Worm (Caenorhabditis elegans) whole organism, L1 larva: Measurements from ENCODE around the gene T02E9.6.

Experiments used
- C16A3.4 ChIP-seq: fragments of 150-350 bp; optimal IDR thresholded peaks from 2 replicates; lab custom pipeline; 2014; ENCODE audit warnings: missing biosample characterization, missing genetic modification characterization
- C34B4.2 ChIP-seq: sonication (generic microtip); optimal IDR thresholded peaks from 2 replicates; lab custom pipeline; 2017; ENCODE audit warnings: mild to moderate bottlenecking, missing genetic modification characterization, missing compliant biosample characterization
- alr-1 ChIP-seq: fragments of 200-800 bp; sonication (Bioruptor generic); optimal IDR thresholded peaks from 2 replicates; lab custom pipeline; 2018; ENCODE audit warnings: borderline replicate concordance, mild to moderate bottlenecking, missing genetic modification characterization, missing compliant biosample characterization
- ceh-63 ChIP-seq: fragments of 200-800 bp; sonication (Bioruptor generic); optimal IDR thresholded peaks from 2 replicates; lab custom pipeline; 2018; ENCODE audit warnings: mild to moderate bottlenecking, missing genetic modification characterization, missing compliant biosample characterization
- ceh-82 ChIP-seq, 3 experiments: fragments of 150-350 bp in 1 of 3; sonication (generic microtip) in 2 of 3; optimal IDR thresholded peaks; 2 replicates each; lab custom pipeline; 2014 to 2017; ENCODE audit warnings: missing biosample characterization in 3 of 3, missing genetic modification characterization in 3 of 3
- ceh-88 ChIP-seq: fragments of 200-800 bp; sonication (Bioruptor generic); IDR thresholded peaks from 2 replicates; pipeline ENCODE4 v1.3.6; 2022; ENCODE audit warnings: missing genetic modification characterization, missing compliant biosample characterization
- ces-1 ChIP-seq: fragments of 150-350 bp; optimal IDR thresholded peaks from 2 replicates; lab custom pipeline; 2014; ENCODE audit warnings: missing biosample characterization, missing genetic modification reagents, missing genetic modification characterization
- efl-1 ChIP-seq, 4 experiments: fragments of 150-350 bp; optimal IDR thresholded peaks in 3 of 4; peaks in 1 of 4; 1 replicate in 1 of 4; 2 replicates in 3 of 4; lab custom pipeline; 2014; ENCODE audit warnings: missing biosample characterization in 2 of 4, missing genetic modification characterization in 2 of 4, missing genetic modification reagents in 2 of 4
- elt-3 ChIP-seq, 6 experiments: fragments of 150-350 bp in 1 of 6; sonication (generic microtip); optimal IDR thresholded peaks; 2 replicates each; lab custom pipeline; 2017 to 2018; ENCODE audit warnings: missing biosample characterization in 6 of 6, missing genetic modification characterization in 6 of 6, inconsistent platforms in 1 of 6
- fkh-10 ChIP-seq: sonication (generic microtip); optimal IDR thresholded peaks from 2 replicates; lab custom pipeline; 2017; ENCODE audit warnings: missing biosample characterization, missing genetic modification reagents, missing genetic modification characterization
- hpl-2 ChIP-seq: fragments of 150-350 bp; optimal IDR thresholded peaks from 2 replicates; lab custom pipeline; 2014; ENCODE audit warnings: missing biosample characterization, missing genetic modification reagents, missing genetic modification characterization
- jun-1 ChIP-seq: fragments of 150-350 bp; optimal IDR thresholded peaks from 2 replicates; lab custom pipeline; 2014; ENCODE audit warnings: missing biosample characterization, missing genetic modification reagents, missing genetic modification characterization
- lin-14 ChIP-seq: fragments of 200-800 bp; sonication (Bioruptor generic); optimal IDR thresholded peaks from 2 replicates; lab custom pipeline; 2018; ENCODE audit warnings: mild to moderate bottlenecking, missing genetic modification characterization, moderate library complexity, missing compliant biosample characterization
- lin-15B ChIP-seq: fragments of 150-350 bp; sonication (generic microtip); optimal IDR thresholded peaks from 3 replicates; lab custom pipeline; 2014; ENCODE audit warnings: missing biosample characterization, missing genetic modification characterization
- lin-35 ChIP-seq, 2 experiments: fragments of 150-350 bp; optimal IDR thresholded peaks; 2 replicates each; lab custom pipeline; 2014; ENCODE audit warnings: missing biosample characterization in 2 of 2, missing genetic modification characterization in 2 of 2, missing genetic modification reagents in 2 of 2
- lin-39 ChIP-seq: fragments of 150-350 bp; optimal IDR thresholded peaks from 2 replicates; lab custom pipeline; 2014; ENCODE audit warnings: missing biosample characterization, missing genetic modification reagents, missing genetic modification characterization
- lir-3 ChIP-seq: sonication (generic microtip); optimal IDR thresholded peaks from 2 replicates; lab custom pipeline; 2016; ENCODE audit warnings: mild to moderate bottlenecking, missing genetic modification characterization, moderate library complexity, missing compliant biosample characterization; ENCODE audit not compliant: poor library complexity
- lsy-2 ChIP-seq, 2 experiments: fragments of 150-350 bp; optimal IDR thresholded peaks; 2 replicates each; lab custom pipeline; 2014; ENCODE audit warnings: missing biosample characterization in 2 of 2, missing genetic modification characterization in 2 of 2
- mef-2 ChIP-seq: fragments of 150-350 bp; optimal IDR thresholded peaks from 2 replicates; lab custom pipeline; 2014; ENCODE audit warnings: missing biosample characterization, missing genetic modification characterization
- mep-1 ChIP-seq: fragments of 150-350 bp; optimal IDR thresholded peaks from 2 replicates; lab custom pipeline; 2014; ENCODE audit warnings: missing biosample characterization, missing genetic modification characterization
- nhr-237 ChIP-seq: fragments of 150-350 bp; optimal IDR thresholded peaks from 2 replicates; lab custom pipeline; 2014; ENCODE audit warnings: missing biosample characterization, missing genetic modification characterization
- nhr-47 ChIP-seq: sonication (generic microtip); optimal IDR thresholded peaks from 2 replicates; lab custom pipeline; 2016; ENCODE audit warnings: mild to moderate bottlenecking, missing genetic modification characterization, moderate library complexity, missing compliant biosample characterization
- nhr-77 ChIP-seq: fragments of 150-350 bp; optimal IDR thresholded peaks from 2 replicates; lab custom pipeline; 2014; ENCODE audit warnings: missing biosample characterization, missing genetic modification characterization
- nhr-85 ChIP-seq: sonication (generic microtip); peaks from one replicate; lab custom pipeline; 2016; ENCODE audit warnings: missing genetic modification characterization, inconsistent platforms, missing compliant biosample characterization
- rnt-1 ChIP-seq: sonication (generic microtip); optimal IDR thresholded peaks from 2 replicates; lab custom pipeline; 2016; ENCODE audit warnings: mild to moderate bottlenecking, missing genetic modification characterization, moderate library complexity, missing compliant biosample characterization
- snpc-4 ChIP-seq: fragments of 150-350 bp; optimal IDR thresholded peaks from 2 replicates; lab custom pipeline; 2014; ENCODE audit warnings: missing biosample characterization, missing genetic modification characterization
- sox-4 ChIP-seq: sonication (generic microtip); optimal IDR thresholded peaks from 2 replicates; lab custom pipeline; 2016; ENCODE audit warnings: missing genetic modification characterization, missing compliant biosample characterization
- sptf-1 ChIP-seq: fragments of 150-350 bp; optimal IDR thresholded peaks from 2 replicates; lab custom pipeline; 2014; ENCODE audit warnings: missing biosample characterization, missing genetic modification characterization
- tbx-2 ChIP-seq: sonication (generic microtip); optimal IDR thresholded peaks from 2 replicates; lab custom pipeline; 2016; ENCODE audit warnings: missing genetic modification characterization, missing compliant biosample characterization
- unc-30 ChIP-seq: sonication (generic microtip); optimal IDR thresholded peaks from 2 replicates; lab custom pipeline; 2017; ENCODE audit warnings: missing biosample characterization, missing genetic modification characterization
- unc-62 ChIP-seq: fragments of 150-350 bp; optimal IDR thresholded peaks from 2 replicates; lab custom pipeline; 2014; ENCODE audit warnings: missing biosample characterization, missing genetic modification reagents, missing genetic modification characterization
- unc-86 ChIP-seq: sonication (generic microtip); optimal IDR thresholded peaks from 2 replicates; lab custom pipeline; 2016; ENCODE audit warnings: missing genetic modification characterization, missing compliant biosample characterization
- xbp-1 ChIP-seq: sonication (generic microtip); optimal IDR thresholded peaks from 2 replicates; lab custom pipeline; 2016; ENCODE audit warnings: missing genetic modification characterization, missing compliant biosample characterization

T02E9.6 gene

ce11 chrV:11341913-11342312 is 7.8 kb upstream of the T02E9.6 start, which contains the start of gene T02E9.5:
Gene T02E9.5 (plus strand): TSS chrV:11342233.
- peak; percentile 8 for TF ChIP-seq ces-1 (GFP tag; lab: Kevin White, UChicago)
- no peak for TF ChIP-seq C34B4.2 (tag; lab: Kevin White, UChicago)
- peak; percentile 66 for TF ChIP-seq lin-14 (GFP tag; lab: Kevin White, UChicago)
- TF ChIP-seq lsy-2 (tag; optimal IDR thresholded peaks at IDR 0.05; lab: Kevin White, UChicago) = peak in 1 of 2 experiments; percentile 2
- no peak for TF ChIP-seq mep-1 (tag; lab: Kevin White, UChicago)
- no peak for TF ChIP-seq nhr-85 (tag; lab: Kevin White, UChicago)
- no peak for TF ChIP-seq ceh-88 (GFP tag; lab: Robert Waterston, UW)
- no peak for TF ChIP-seq efl-1 (optimal IDR thresholded peaks at IDR 0.05; lab: Kevin White, UChicago)
- TF ChIP-seq efl-1 (GFP tag; optimal IDR thresholded peaks at IDR 0.05 in 1 of 2; lab: Kevin White, UChicago) = no peak
- no peak for TF ChIP-seq nhr-47 (tag; lab: Kevin White, UChicago)
- no peak for TF ChIP-seq xbp-1 (tag; lab: Kevin White, UChicago)
- TF ChIP-seq jun-1 = no peak
- peak; percentile 31 for TF ChIP-seq unc-86 (tag; lab: Kevin White, UChicago)
- no peak for TF ChIP-seq ceh-63 (GFP tag; lab: Kevin White, UChicago)
- no peak for TF ChIP-seq elt-3 (tag; optimal IDR thresholded peaks at IDR 0.05; lab: Kevin White, UChicago)

- peak; percentile 63 for TF ChIP-seq ces-1 (GFP tag; lab: Kevin White, UChicago)
- TF ChIP-seq ceh-82 (tag; optimal IDR thresholded peaks at IDR 0.05; lab: Kevin White, UChicago) = peak; percentile 29 to 48 (median 34)
- TF ChIP-seq tbx-2 (tag; lab: Kevin White, UChicago) = peak; percentile 5
- peak; percentile 90 for TF ChIP-seq fkh-10 (GFP tag; lab: Kevin White, UChicago)
- TF ChIP-seq lin-14 (GFP tag; lab: Kevin White, UChicago) = peak; percentile 77
- TF ChIP-seq rnt-1 (tag; lab: Kevin White, UChicago) = no peak
Measured at ce11 chrV:11341130-11341675, 7.1 kb upstream of the T02E9.6 start.

- no peak for TF ChIP-seq alr-1 (tag; lab: Kevin White, UChicago)
- TF ChIP-seq fkh-10 (GFP tag; lab: Kevin White, UChicago) = peak; percentile 58
- TF ChIP-seq lin-39 (tag; lab: Kevin White, UChicago) = no peak
- peak in 1 of 3 experiments; percentile 21 for TF ChIP-seq ceh-82 (tag; optimal IDR thresholded peaks at IDR 0.05; lab: Kevin White, UChicago)
- no peak for TF ChIP-seq unc-62 (GFP tag; lab: Kevin White, UChicago)
- TF ChIP-seq lin-14 (GFP tag; lab: Kevin White, UChicago) = peak; percentile 25
- no peak for TF ChIP-seq nhr-77
Measured at ce11 chrV:11336877-11337276, 2.8 kb upstream of the T02E9.6 start.

- TF ChIP-seq lin-15B (tag; lab: Kevin White, UChicago) (no peak), sptf-1 (tag; lab: Kevin White, UChicago) (no peak), mef-2 (tag; lab: Kevin White, UChicago) (no peak), nhr-237 (tag; lab: Kevin White, UChicago) (no peak), fkh-10 (GFP tag; lab: Kevin White, UChicago) (no peak), lin-35 (GFP tag; optimal IDR thresholded peaks at IDR 0.05; lab: Kevin White, UChicago) (no peak), ceh-63 (GFP tag; lab: Kevin White, UChicago) (no peak), C16A3.4 (tag; lab: Kevin White, UChicago) (no peak), snpc-4 (no peak), unc-62 (GFP tag; lab: Kevin White, UChicago) (no peak), nhr-77 (no peak), unc-30 (tag; lab: Kevin White, UChicago) (no peak), unc-86 (tag; lab: Kevin White, UChicago) (no peak), hpl-2 (GFP tag; lab: Kevin White, UChicago) (no peak), ceh-82 (tag; optimal IDR thresholded peaks at IDR 0.05; lab: Kevin White, UChicago) (no peak), lir-3 (no peak), sox-4 (tag; lab: Kevin White, UChicago) (no peak)
- TF ChIP-seq, all 84 proteins: peak for 0
Measured at ce11 chrV:11335757-11336418, 1.8 kb upstream of the T02E9.6 start.
